Worm (Caenorhabditis elegans) whole organism, mixed stage, embryonic: ENCODE results near the gene clec-196.
A peak's percentile ranks its signal among the peaks of the same experiment; 100 is the strongest.

Experiments
- M03D4.4 ChIP-seq: sonication (generic microtip); optimal IDR thresholded peaks from 2 replicates; lab custom pipeline; 2017; ENCODE audit warnings: mild to moderate bottlenecking, missing genetic modification characterization, missing compliant biosample characterization
- elt-3 ChIP-seq: fragments of 150-350 bp; optimal IDR thresholded peaks from 2 replicates; lab custom pipeline; 2014; ENCODE audit warnings: missing biosample characterization, missing genetic modification characterization
- flh-1 ChIP-seq: fragments of 200-800 bp; sonication (Bioruptor generic); optimal IDR thresholded peaks from 2 replicates; lab custom pipeline; 2018; ENCODE audit warnings: mild to moderate bottlenecking, missing genetic modification characterization, moderate library complexity, missing compliant biosample characterization
- lin-13 ChIP-seq: fragments of 150-350 bp; optimal IDR thresholded peaks from 2 replicates; lab custom pipeline; 2014; ENCODE audit warnings: missing biosample characterization, missing genetic modification characterization
- nhr-2 ChIP-seq: fragments of 150-350 bp; optimal IDR thresholded peaks from 2 replicates; lab custom pipeline; 2014; ENCODE audit warnings: missing biosample characterization, missing genetic modification characterization
- nhr-237 ChIP-seq: fragments of 150-350 bp; optimal IDR thresholded peaks from 2 replicates; lab custom pipeline; 2014; ENCODE audit warnings: missing biosample characterization, missing genetic modification characterization
- nhr-28 ChIP-seq: fragments of 150-350 bp; optimal IDR thresholded peaks from 2 replicates; lab custom pipeline; 2014; ENCODE audit warnings: missing biosample characterization, missing genetic modification characterization
- nhr-76 ChIP-seq: sonication (generic microtip); optimal IDR thresholded peaks from 2 replicates; lab custom pipeline; 2017; ENCODE audit warnings: missing biosample characterization, missing genetic modification characterization
- pha-4 ChIP-seq: fragments of 150-350 bp; optimal IDR thresholded peaks from 2 replicates; lab custom pipeline; 2018; ENCODE audit warnings: missing biosample characterization, missing genetic modification reagents, missing genetic modification characterization
- snpc-4 ChIP-seq: fragments of 150-350 bp; optimal IDR thresholded peaks from 2 replicates; lab custom pipeline; 2014; ENCODE audit warnings: missing biosample characterization, missing genetic modification characterization
- unc-120 ChIP-seq: sonication (generic microtip); optimal IDR thresholded peaks from 2 replicates; lab custom pipeline; 2017; ENCODE audit warnings: missing genetic modification characterization, missing compliant biosample characterization; ENCODE audit not compliant: poor library complexity, severe bottlenecking
- unc-39 ChIP-seq: fragments of 150-350 bp; optimal IDR thresholded peaks from 2 replicates; lab custom pipeline; 2014; ENCODE audit warnings: missing biosample characterization, missing genetic modification characterization
- unc-62 ChIP-seq: fragments of 150-350 bp; optimal IDR thresholded peaks from 2 replicates; lab custom pipeline; 2014; ENCODE audit warnings: missing biosample characterization, missing genetic modification reagents, missing genetic modification characterization
- ztf-11 ChIP-seq: fragments of 150-350 bp; optimal IDR thresholded peaks from 2 replicates; lab custom pipeline; 2014; ENCODE audit warnings: missing biosample characterization, missing genetic modification characterization

DNA sequence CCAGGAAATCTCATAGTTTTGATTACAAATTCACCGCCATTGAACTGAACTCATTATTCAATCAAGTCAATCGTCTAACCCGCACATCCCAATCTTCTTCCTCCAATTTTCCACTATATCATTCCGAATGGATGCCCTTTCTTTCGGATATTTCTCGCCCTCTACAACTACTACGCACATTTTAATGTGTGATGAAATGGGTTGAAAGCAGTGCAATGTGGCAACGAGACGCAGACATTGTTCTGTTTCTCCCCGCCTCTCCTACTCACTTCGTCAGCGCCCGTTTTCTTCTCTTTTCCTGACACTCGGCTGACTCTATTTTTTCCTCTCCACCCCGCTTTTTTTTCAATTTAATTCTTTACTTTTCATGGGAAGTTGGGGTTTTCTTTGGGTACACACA, 8.1 kb upstream of the clec-196 start:
- TF ChIP-seq nhr-2 (tag; lab: Kevin White, UChicago), result no peak
- no peak for TF ChIP-seq elt-3 (tag; lab: Kevin White, UChicago)
- peak; percentile 78 for TF ChIP-seq unc-62
- no peak for TF ChIP-seq pha-4 (tag; lab: Kevin White, UChicago)
- TF ChIP-seq nhr-237, result peak; percentile 3
- TF ChIP-seq M03D4.4, result no peak
- TF ChIP-seq snpc-4 (tag; lab: Kevin White, UChicago), result no peak
- TF ChIP-seq unc-39, result no peak
- no peak for TF ChIP-seq flh-1 (GFP tag; lab: Kevin White, UChicago)
- TF ChIP-seq nhr-76 (tag; lab: Kevin White, UChicago), result no peak
- TF ChIP-seq lin-13 (tag; lab: Kevin White, UChicago), result no peak
- TF ChIP-seq unc-120 (tag; lab: Kevin White, UChicago), result peak; percentile 57
- TF ChIP-seq ztf-11 (tag; lab: Kevin White, UChicago), result no peak
- no peak for TF ChIP-seq nhr-28
